Worm (Caenorhabditis elegans): Measurements from ENCODE around the gene cyp-33E1.

DNA sequence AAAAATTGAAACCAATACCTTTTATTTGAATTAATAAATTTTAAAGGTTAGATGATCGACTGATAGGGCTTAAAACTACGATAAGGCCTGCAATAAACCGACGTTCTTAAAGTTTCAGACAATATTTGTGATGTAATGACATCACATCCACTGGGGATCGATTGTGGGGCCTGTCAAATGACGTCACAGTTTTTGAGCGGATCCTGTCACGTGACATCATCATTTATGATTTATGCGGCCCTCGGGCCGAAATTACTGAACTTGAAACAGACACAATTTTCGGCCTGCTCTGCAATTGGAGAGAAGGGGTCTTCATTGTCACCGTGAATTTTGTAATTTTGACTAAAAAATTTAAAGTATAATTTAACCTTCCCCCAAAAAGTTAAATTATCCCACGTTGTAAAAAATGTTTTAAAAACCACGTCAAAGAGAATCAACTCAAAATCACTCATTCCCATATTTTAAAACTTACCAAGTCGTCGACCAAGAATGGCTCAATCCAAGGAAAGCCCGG is 5.8 kb upstream of the cyp-33E1 start, which contains the start of gene C49C8.1:
- TF ChIP-seq vab-7 (GFP tag; IDR thresholded peaks at IDR 0.05) (no peak), mdl-1 (tag; optimal IDR thresholded peaks at IDR 0.05) (no peak), lin-38 (GFP tag; IDR thresholded peaks at IDR 0.05) (no peak), lin-13 (GFP tag; optimal IDR thresholded peaks at IDR 0.05) (no peak), nhr-25 (tag; optimal IDR thresholded peaks at IDR 0.05; ENCODE audit: borderline replicate concordance, insufficient read depth) (no peak), jun-1 (tag; optimal IDR thresholded peaks at IDR 0.05) (no peak), pha-4 (GFP tag; IDR thresholded peaks at IDR 0.05) (no peak), pha-4 (tag; optimal IDR thresholded peaks at IDR 0.05) (no peak), nhr-6 (tag; optimal IDR thresholded peaks at IDR 0.05) (no peak), ceh-32 (tag; optimal IDR thresholded peaks at IDR 0.05; ENCODE audit: poor library complexity) (no peak)
